Fruit fly (Drosophila melanogaster): ENCODE data around the gene CG31524.

DNA sequence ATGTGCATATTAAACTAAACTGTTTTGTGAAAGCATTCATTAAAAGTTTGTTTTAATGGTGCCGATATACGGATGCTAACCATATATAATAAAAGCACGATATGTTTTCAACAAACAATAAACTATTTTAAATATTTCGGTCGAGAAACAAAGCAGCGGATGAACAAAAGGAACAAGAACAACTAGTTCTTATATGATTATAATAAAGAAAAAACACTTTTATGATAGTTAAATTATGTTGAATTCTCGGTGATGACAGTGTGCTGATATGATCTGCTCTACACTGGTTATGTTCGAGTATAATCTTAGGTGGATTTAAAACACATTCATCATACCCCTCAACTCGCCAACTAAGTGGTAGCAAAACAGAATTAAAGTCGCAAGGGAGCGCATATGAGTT is 38.2 kb downstream of the CG31524 start:
- no peak for TF ChIP-seq CTCF (optimal IDR thresholded peaks at IDR 0.05)
- no peak for TF ChIP-seq CG8478 (optimal IDR thresholded peaks at IDR 0.05)
